Worm (Caenorhabditis elegans): ENCODE results near the gene F09E5.3.
A peak's percentile ranks its signal among the peaks of the same experiment; 100 is the strongest.

Gene F09E5.3

ce11 chrII:5336660-5337494 lies 36.9 kb upstream of the F09E5.3 start (continued):
- TF ChIP-seq F57C9.4 (tag; optimal IDR thresholded peaks at IDR 0.05): no peak
- TF ChIP-seq Y79H2A.3 (GFP tag; conservative IDR thresholded peaks at IDR 0.05): no peak
- no peak for TF ChIP-seq xnd-1 (tag; optimal IDR thresholded peaks at IDR 0.05)
- no peak for TF ChIP-seq sdz-38 (tag; optimal IDR thresholded peaks at IDR 0.05)
- peak; percentile 22 for TF ChIP-seq efl-1 (GFP tag; optimal IDR thresholded peaks at IDR 0.05)
- TF ChIP-seq tbx-9 (tag; optimal IDR thresholded peaks at IDR 0.05; ENCODE audit: borderline replicate concordance): no peak
- no peak for TF ChIP-seq C17E4.6 (GFP tag; IDR thresholded peaks at IDR 0.05)
- TF ChIP-seq dpff-1 (tag; optimal IDR thresholded peaks at IDR 0.05): no peak
- TF ChIP-seq mel-28 (tag; optimal IDR thresholded peaks at IDR 0.05; ENCODE audit: borderline replicate concordance): no peak
- TF ChIP-seq lin-54 (GFP tag; optimal IDR thresholded peaks at IDR 0.05): peak; percentile 30
- no peak for TF ChIP-seq Y53G8AR.9 (GFP tag; conservative IDR thresholded peaks at IDR 0.05)
- no peak for TF ChIP-seq let-607 (tag; optimal IDR thresholded peaks at IDR 0.05)
- peak; percentile 45 for TF ChIP-seq ZK185.1 (tag; optimal IDR thresholded peaks at IDR 0.05; ENCODE audit: poor library complexity, severe bottlenecking)
- peak; percentile 67 for TF ChIP-seq lin-40 (tag; optimal IDR thresholded peaks at IDR 0.05)
- no peak for TF ChIP-seq snpc-1.3 (tag; optimal IDR thresholded peaks at IDR 0.05; ENCODE audit: insufficient read depth)
- TF ChIP-seq K11D2.4 (GFP tag; IDR thresholded peaks at IDR 0.05): peak; percentile 66
- TF ChIP-seq madf-3 (GFP tag; IDR thresholded peaks at IDR 0.05): no peak
- TF ChIP-seq F55B11.4 (tag; optimal IDR thresholded peaks at IDR 0.05; ENCODE audit: borderline replicate concordance, insufficient read depth): no peak
- no peak for TF ChIP-seq chd-7 (tag; optimal IDR thresholded peaks at IDR 0.05)
- no peak for TF ChIP-seq rcor-1 (GFP tag; IDR thresholded peaks at IDR 0.05)
- TF ChIP-seq cebp-1 (GFP tag; IDR thresholded peaks at IDR 0.05): no peak
- peak; percentile 69 for TF ChIP-seq cebp-1 (tag; optimal IDR thresholded peaks at IDR 0.05)
- no peak for TF ChIP-seq D2030.7 (GFP tag; IDR thresholded peaks at IDR 0.05)
- peak; percentile 63 for TF ChIP-seq ceh-27 (GFP tag; optimal IDR thresholded peaks at IDR 0.05)
- no peak for TF ChIP-seq snpc-4 (GFP tag; optimal IDR thresholded peaks at IDR 0.05)
- peak in 2 of 4 experiments; percentile 3 to 34 for TF ChIP-seq snpc-4 (tag; optimal IDR thresholded peaks at IDR 0.05)
- peak; percentile 40; the same call in 1 of the 2 replicates for TF ChIP-seq mcd-1 (GFP tag; IDR thresholded peaks at IDR 0.05)
- TF ChIP-seq ztf-26 (tag; optimal IDR thresholded peaks at IDR 0.05): peak; percentile 11
- no peak for TF ChIP-seq rpc-1 (optimal IDR thresholded peaks at IDR 0.05)
- no peak for TF ChIP-seq rpc-1 (tag; optimal IDR thresholded peaks at IDR 0.05)
- TF ChIP-seq pha-4 (tag; optimal IDR thresholded peaks at IDR 0.05): no peak
- 0 out of 2 replicates have a peak, but pooled peaks have one; percentile 44 for TF ChIP-seq lin-26 (GFP tag; IDR thresholded peaks at IDR 0.05)
- TF ChIP-seq atf-7 (tag; optimal IDR thresholded peaks at IDR 0.05): peak; percentile 27
- no peak for TF ChIP-seq B0019.2 (GFP tag; conservative IDR thresholded peaks at IDR 0.05)
- peak; percentile 15 for TF ChIP-seq madf-10 (tag; optimal IDR thresholded peaks at IDR 0.05)
- no peak for TF ChIP-seq lsy-27 (tag; optimal IDR thresholded peaks at IDR 0.05; ENCODE audit: borderline replicate concordance, insufficient read depth)
- TF ChIP-seq tbp1 (GFP tag; optimal IDR thresholded peaks at IDR 0.05): peak; percentile 21
- TF ChIP-seq mes-4 (tag; optimal IDR thresholded peaks at IDR 0.05): no peak
- TF ChIP-seq lin-35 (GFP tag; optimal IDR thresholded peaks at IDR 0.05): peak in 1 of 3 experiments; percentile 40
- no peak for TF ChIP-seq cebp-2 (GFP tag; IDR thresholded peaks at IDR 0.05)
- TF ChIP-seq akir-1 (GFP tag; optimal IDR thresholded peaks at IDR 0.05): no peak
- no peak for TF ChIP-seq ceh-91 (GFP tag; IDR thresholded peaks at IDR 0.05)
- TF ChIP-seq ztf-25 (GFP tag; IDR thresholded peaks at IDR 0.05): no peak
- TF ChIP-seq nhr-27 (tag; optimal IDR thresholded peaks at IDR 0.05): no peak
- TF ChIP-seq dox-1 (GFP tag; IDR thresholded peaks at IDR 0.05): peak; percentile 40; the same call in 1 of the 2 replicates
- TF ChIP-seq zim-3 (tag; optimal IDR thresholded peaks at IDR 0.05): no peak
- no peak for TF ChIP-seq ceh-79 (tag; optimal IDR thresholded peaks at IDR 0.05)

Data from whole organism, young adult.